Fruit fly (Drosophila melanogaster) whole organism, adult: Measurements from ENCODE around the gene Hr96.
A peak's percentile ranks its signal among the peaks of the same experiment; 100 is the strongest.

ENCODE experiments used
- CG11617 ChIP-seq: fragments of 200-800 bp; sonication (Bioruptor generic); optimal IDR thresholded peaks from 2 replicates; lab custom pipeline; 2017; ENCODE audit warnings: mild to moderate bottlenecking, missing biosample characterization, missing genetic modification reagents, missing genetic modification characterization
- CG12768 ChIP-seq: fragments of 200-800 bp; sonication (Bioruptor generic); optimal IDR thresholded peaks from 2 replicates; lab custom pipeline; 2017; ENCODE audit warnings: missing biosample characterization, missing genetic modification characterization, mild to moderate bottlenecking, moderate library complexity, missing genetic modification reagents
- CG14711 ChIP-seq: fragments of 200-800 bp; sonication (Bioruptor generic); optimal IDR thresholded peaks from 2 replicates; lab custom pipeline; 2018; ENCODE audit warnings: missing biosample characterization, mild to moderate bottlenecking, missing genetic modification characterization, moderate library complexity
- CG1620 ChIP-seq: fragments of 200-800 bp; sonication (Bioruptor generic); optimal IDR thresholded peaks from 2 replicates; lab custom pipeline; 2016; ENCODE audit warnings: missing biosample characterization, missing genetic modification characterization
- CG33017 ChIP-seq: fragments of 200-800 bp; sonication (Bioruptor generic); optimal IDR thresholded peaks from 2 replicates; lab custom pipeline; 2018; ENCODE audit warnings: missing biosample characterization, mild to moderate bottlenecking, missing genetic modification characterization, moderate library complexity
- CG5204 ChIP-seq: fragments of 200-800 bp; sonication (Bioruptor generic); optimal IDR thresholded peaks from 2 replicates; lab custom pipeline; 2016; ENCODE audit warnings: missing biosample characterization, missing genetic modification characterization
- CG7045 ChIP-seq: fragments of 200-800 bp; sonication (Bioruptor generic); optimal IDR thresholded peaks from 2 replicates; lab custom pipeline; 2017; ENCODE audit warnings: missing biosample characterization, mild to moderate bottlenecking, missing genetic modification characterization
- CG7101 ChIP-seq: fragments of 200-800 bp; sonication (Bioruptor generic); optimal IDR thresholded peaks from 2 replicates; lab custom pipeline; 2018; ENCODE audit warnings: missing biosample characterization, mild to moderate bottlenecking, missing genetic modification characterization, moderate library complexity
- Clk ChIP-seq: fragments of 200-800 bp; sonication (Bioruptor generic); optimal IDR thresholded peaks from 2 replicates; lab custom pipeline; 2017; ENCODE audit warnings: missing biosample characterization, missing genetic modification characterization
- Crg-1 ChIP-seq: fragments of 200-800 bp; sonication (Bioruptor generic); optimal IDR thresholded peaks from 2 replicates; lab custom pipeline; 2016; ENCODE audit warnings: missing biosample characterization, missing genetic modification characterization
- Hr96 ChIP-seq: fragments of 200-800 bp; sonication (Bioruptor generic); optimal IDR thresholded peaks from 2 replicates; lab custom pipeline; 2016; ENCODE audit warnings: missing biosample characterization, missing genetic modification characterization
- Mnt ChIP-seq: fragments of 200-800 bp; sonication (Bioruptor generic); optimal IDR thresholded peaks from 2 replicates; lab custom pipeline; 2016; ENCODE audit warnings: missing biosample characterization, mild to moderate bottlenecking, missing genetic modification characterization
- bab1 ChIP-seq: fragments of 200-800 bp; sonication (Bioruptor generic); optimal IDR thresholded peaks from 3 replicates; lab custom pipeline; 2019; ENCODE audit warnings: missing biosample characterization, mild to moderate bottlenecking, missing genetic modification characterization, moderate library complexity
- cic ChIP-seq: fragments of 200-800 bp; sonication (Bioruptor generic); optimal IDR thresholded peaks from 2 replicates; lab custom pipeline; 2017; ENCODE audit warnings: missing biosample characterization, mild to moderate bottlenecking, missing genetic modification characterization, moderate library complexity
- cnc ChIP-seq, 2 experiments: fragments of >200 bp; optimal IDR thresholded peaks; 2 replicates each; lab custom pipeline; 2017
- kay ChIP-seq: fragments of 200-800 bp; sonication (Bioruptor generic); peaks from one replicate; lab custom pipeline; 2016; ENCODE audit warnings: missing biosample characterization, missing genetic modification characterization, borderline replicate concordance
- ovo ChIP-seq: fragments of 200-800 bp; sonication (Bioruptor generic); optimal IDR thresholded peaks from 2 replicates; lab custom pipeline; 2016; ENCODE audit warnings: missing biosample characterization, missing genetic modification characterization
- pad ChIP-seq: fragments of 200-800 bp; sonication (Bioruptor generic); optimal IDR thresholded peaks from 3 replicates; lab custom pipeline; 2017; ENCODE audit warnings: missing biosample characterization, missing genetic modification characterization, mild to moderate bottlenecking, moderate library complexity, missing genetic modification reagents
- tj ChIP-seq: fragments of 200-800 bp; sonication (Bioruptor generic); optimal IDR thresholded peaks from 3 replicates; lab custom pipeline; 2017; ENCODE audit warnings: missing biosample characterization, mild to moderate bottlenecking, missing genetic modification characterization, moderate library complexity
- toe ChIP-seq: fragments of 200-800 bp; sonication (Bioruptor generic); optimal IDR thresholded peaks from 2 replicates; lab custom pipeline; 2016; ENCODE audit warnings: missing biosample characterization, missing genetic modification characterization

Gene Hr96

DNA sequence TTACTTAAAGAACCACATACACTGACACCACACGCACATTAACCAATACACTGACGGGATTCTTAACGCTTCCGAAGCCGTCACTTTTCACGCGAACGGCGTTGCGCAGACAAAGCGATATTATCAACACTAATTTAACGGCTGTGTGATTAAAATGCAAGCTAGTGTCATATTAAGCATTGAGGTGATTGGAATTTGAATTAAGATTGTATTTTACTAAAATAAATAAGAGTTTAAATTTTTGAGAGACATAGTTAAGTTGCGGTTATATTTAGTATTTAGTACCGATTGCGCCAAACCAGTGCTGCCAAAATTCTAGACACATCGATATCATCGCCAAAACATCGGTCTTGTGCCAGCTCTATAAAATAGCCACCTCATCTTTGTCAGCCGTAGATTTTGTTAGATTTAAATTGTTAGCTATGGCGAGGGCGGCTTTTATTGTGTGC lies 14.0 kb downstream of the Hr96 start, which contains the start of the genes Ythdf and bai:
Gene Ythdf (minus strand): TSS at position 222 of the 449 bp plus-strand sequence.
Gene bai (plus strand): TSS at position 347 of the 449 bp plus-strand sequence.
- TF ChIP-seq Mnt (GFP tag; lab: Kevin White, UChicago) (peak; percentile 58), CG1620 (GFP tag; lab: Kevin White, UChicago) (peak; percentile 65), Crg-1 (GFP tag; lab: Kevin White, UChicago) (peak; percentile 35), CG14711 (peak; percentile 25), kay (no peak), CG12768 (peak; percentile 1), tj (GFP tag; lab: Kevin White, UChicago) (no peak), Hr96 (no peak), ovo (GFP tag; lab: Kevin White, UChicago) (no peak), CG33017 (no peak), CG11617 (GFP tag; lab: Kevin White, UChicago) (peak; percentile 46), CG7045 (GFP tag; lab: Kevin White, UChicago) (no peak), CG7101 (tag; lab: Kevin White, UChicago) (peak; percentile 40), pad (GFP tag; lab: Kevin White, UChicago) (peak; percentile 55), Clk (GFP tag; lab: Kevin White, UChicago) (peak; percentile 30), CG5204 (GFP tag; lab: Kevin White, UChicago) (no peak), cnc (optimal IDR thresholded peaks at IDR 0.05; lab: Kevin White, UChicago) (no peak), toe (GFP tag; lab: Kevin White, UChicago) (no peak), cic (GFP tag; lab: Kevin White, UChicago) (no peak), bab1 (peak; percentile 30)

DNA sequence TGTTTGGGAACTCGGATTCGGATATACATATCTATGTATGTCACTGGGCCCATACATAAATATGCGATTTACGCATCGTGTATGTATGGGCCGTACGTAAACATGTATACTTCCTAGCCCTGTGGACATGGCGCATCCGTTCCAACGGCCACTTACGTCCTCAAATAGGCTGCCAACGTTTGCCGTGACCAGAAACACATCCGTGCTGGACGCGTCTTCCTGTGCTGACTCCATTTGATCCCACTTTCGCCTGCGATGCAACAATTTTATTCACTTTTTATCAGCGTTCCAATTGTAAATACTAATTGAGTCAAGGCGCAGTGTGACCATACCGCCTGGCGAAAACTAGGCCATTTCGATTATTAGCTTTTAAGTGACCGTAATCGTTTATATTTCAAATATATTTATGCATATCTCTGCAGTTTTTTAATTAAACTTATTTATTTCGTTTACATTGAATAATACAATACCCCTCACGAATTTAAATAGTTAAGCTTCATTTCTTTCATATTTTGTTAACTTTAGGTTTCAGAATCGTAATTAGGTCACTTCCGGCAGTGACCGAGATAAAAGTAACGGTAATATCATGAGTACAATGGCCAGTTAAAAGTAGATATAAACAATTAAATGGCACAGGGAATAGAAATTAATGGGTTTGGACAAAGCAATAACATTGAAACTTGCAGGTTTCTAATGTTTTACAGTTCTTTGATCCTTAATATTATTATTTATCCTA lies 19.9 kb downstream of the Hr96 start, which contains the start of gene 5PtaseI:
Gene 5PtaseI (minus strand): TSS at position 336 of the 736 bp plus-strand sequence.
- TF ChIP-seq CG11617 (GFP tag; lab: Kevin White, UChicago) (no peak), bab1 (peak; percentile 14), CG5204 (GFP tag; lab: Kevin White, UChicago) (no peak), tj (GFP tag; lab: Kevin White, UChicago) (peak; percentile 86), cic (GFP tag; lab: Kevin White, UChicago) (no peak)

DNA sequence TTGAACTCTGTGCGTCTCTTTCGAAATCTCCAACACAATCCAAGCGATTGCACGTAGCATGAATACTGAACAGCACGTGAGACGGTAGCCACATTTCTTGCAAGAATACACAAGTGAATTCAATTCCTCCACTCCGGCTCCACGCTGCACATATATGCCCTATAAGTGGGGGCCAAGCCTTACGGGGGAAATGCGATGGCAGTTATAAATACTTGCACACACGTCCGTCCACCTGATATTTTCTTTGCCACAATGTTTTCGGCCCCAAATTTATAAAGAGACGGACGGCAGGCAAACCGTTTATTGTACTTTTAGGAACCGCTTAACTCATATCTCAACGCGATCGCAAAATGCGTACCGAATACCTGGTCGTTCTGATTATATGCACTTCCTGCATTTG lies 21.0 kb downstream of the Hr96 start, which contains the start of gene CG11786:
Gene CG11786 (plus strand): TSS at position 301 of the 400 bp plus-strand sequence.
- no peak for TF ChIP-seq CG7045 (GFP tag; lab: Kevin White, UChicago)
- TF ChIP-seq Hr96, result no peak

DNA sequence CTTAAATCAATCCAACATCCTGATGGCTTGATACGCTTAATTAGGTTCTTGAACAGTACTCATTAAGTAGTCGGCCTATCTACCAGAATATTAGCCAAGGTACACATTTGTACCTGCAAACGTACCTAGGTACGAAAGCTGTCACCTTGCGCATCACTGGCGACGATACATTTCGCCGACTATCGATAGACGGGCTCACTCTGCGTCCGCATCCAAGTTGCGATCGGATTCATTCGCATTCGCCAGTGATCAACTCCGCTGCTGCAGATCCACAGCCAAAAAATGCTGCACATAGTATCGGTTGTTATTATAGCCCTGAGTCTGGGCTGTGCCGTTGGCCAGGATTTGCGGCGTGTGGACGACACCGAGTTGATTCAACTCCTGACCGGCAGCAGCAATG lies 22.5 kb downstream of the Hr96 start, which contains the start of gene CG11790:
Gene CG11790 (plus strand): TSS at position 203 of the 400 bp plus-strand sequence.
- TF ChIP-seq bab1, result peak; percentile 46
- TF ChIP-seq CG33017, result no peak
- TF ChIP-seq cic (GFP tag; lab: Kevin White, UChicago), result peak; percentile 38
- TF ChIP-seq Crg-1 (GFP tag; lab: Kevin White, UChicago), result no peak
- TF ChIP-seq CG7101 (tag; lab: Kevin White, UChicago), result peak; percentile 16
- TF ChIP-seq CG5204 (GFP tag; lab: Kevin White, UChicago), result no peak
- TF ChIP-seq CG7045 (GFP tag; lab: Kevin White, UChicago), result no peak
- no peak for TF ChIP-seq pad (GFP tag; lab: Kevin White, UChicago)
- no peak for TF ChIP-seq tj (GFP tag; lab: Kevin White, UChicago)
- TF ChIP-seq CG14711, result no peak
- no peak for TF ChIP-seq cnc (optimal IDR thresholded peaks at IDR 0.05; lab: Kevin White, UChicago)
- TF ChIP-seq CG12768, result peak; percentile 5
- TF ChIP-seq CG1620 (GFP tag; lab: Kevin White, UChicago), result no peak
- TF ChIP-seq Mnt (GFP tag; lab: Kevin White, UChicago), result no peak
- no peak for TF ChIP-seq Clk (GFP tag; lab: Kevin White, UChicago)

DNA sequence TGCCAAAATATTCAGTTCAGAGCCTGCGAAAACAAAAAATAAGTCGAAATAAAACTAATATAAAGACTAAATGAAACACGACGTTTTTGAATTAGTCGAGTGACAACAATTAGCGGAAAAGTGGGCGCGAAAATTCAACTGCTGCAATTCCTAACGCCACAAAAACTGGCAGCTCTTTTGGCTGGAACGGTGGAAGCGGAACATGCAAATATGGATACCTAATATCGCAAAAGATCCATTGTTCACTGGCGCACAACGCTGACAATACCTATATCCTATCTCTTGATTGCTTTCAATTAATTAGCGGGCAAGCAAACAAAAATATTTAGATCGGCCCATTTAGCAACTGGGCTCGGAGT lies 24.3 kb downstream of the Hr96 start, which contains the start of gene CG11791:
Gene CG11791 (plus strand): TSS at position 234 of the 359 bp plus-strand sequence.
- TF ChIP-seq pad (GFP tag; lab: Kevin White, UChicago) (no peak), toe (GFP tag; lab: Kevin White, UChicago) (no peak), CG14711 (no peak)

DNA sequence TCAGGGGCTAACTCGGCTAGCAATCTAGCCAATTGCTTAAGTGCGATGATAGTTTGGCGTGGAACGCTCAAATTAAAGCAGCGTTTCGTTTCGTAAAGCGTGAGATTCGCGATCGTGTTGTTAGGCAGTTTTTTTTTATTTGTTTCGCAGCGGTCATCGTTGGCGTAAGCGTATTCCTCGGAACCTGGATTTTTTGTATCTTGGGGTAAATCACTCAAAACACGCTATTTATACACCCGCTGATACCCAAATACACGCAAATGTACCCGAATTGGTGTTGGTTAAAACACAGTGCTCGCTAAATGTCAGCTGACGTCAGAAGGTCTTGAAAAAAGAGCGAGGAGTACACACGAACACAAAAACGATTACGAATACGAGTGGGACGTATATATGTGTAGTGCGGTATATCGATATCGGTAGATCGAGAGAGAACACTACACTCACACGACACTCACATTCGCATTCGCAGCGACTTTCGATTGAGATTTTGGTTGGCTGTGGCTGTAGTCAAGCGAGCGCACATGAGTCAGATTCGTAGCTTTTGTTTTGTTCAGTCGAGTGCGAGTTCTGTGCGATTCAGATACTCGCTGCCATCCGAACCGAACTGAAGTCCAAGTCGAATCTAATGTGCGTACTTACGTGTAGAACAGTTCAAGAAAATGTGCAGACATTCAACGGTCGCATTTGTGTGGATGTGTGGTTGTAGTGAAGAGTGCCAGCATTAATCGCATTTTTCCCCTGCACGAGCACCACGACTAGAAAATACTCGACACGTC lies 24.9 kb downstream of the Hr96 start:
- TF ChIP-seq CG33017 (peak; percentile 82), Crg-1 (GFP tag; lab: Kevin White, UChicago) (no peak), toe (GFP tag; lab: Kevin White, UChicago) (no peak), kay (peak; percentile 100), ovo (GFP tag; lab: Kevin White, UChicago) (peak; percentile 46), bab1 (peak; percentile 88), CG12768 (peak; percentile 92), CG14711 (peak; percentile 42), CG11617 (GFP tag; lab: Kevin White, UChicago) (peak; percentile 30), Mnt (GFP tag; lab: Kevin White, UChicago) (peak; percentile 87), CG1620 (GFP tag; lab: Kevin White, UChicago) (peak; percentile 16), Hr96 (no peak), tj (GFP tag; lab: Kevin White, UChicago) (peak; percentile 68), CG7101 (tag; lab: Kevin White, UChicago) (peak; percentile 67), CG5204 (GFP tag; lab: Kevin White, UChicago) (no peak), Clk (GFP tag; lab: Kevin White, UChicago) (no peak), pad (GFP tag; lab: Kevin White, UChicago) (peak; percentile 65), cic (GFP tag; lab: Kevin White, UChicago) (peak; percentile 95), CG7045 (GFP tag; lab: Kevin White, UChicago) (peak; percentile 35), cnc (optimal IDR thresholded peaks at IDR 0.05; lab: Kevin White, UChicago) (no peak)
